Fruit fly (Drosophila melanogaster) whole organism, embryonic: ENCODE measurements around the gene CG31800.

Experiments
- CG10267 ChIP-seq: fragments of 200-800 bp; sonication (Bioruptor generic); optimal IDR thresholded peaks from 2 replicates; lab custom pipeline; 2018; ENCODE audit warnings: missing biosample characterization, mild to moderate bottlenecking, missing genetic modification characterization, moderate library complexity
- CG11093 ChIP-seq: fragments of 200-800 bp; sonication (Bioruptor generic); IDR thresholded peaks from 3 replicates; pipeline ENCODE4 v1.3.6; 2022; ENCODE audit warnings: missing biosample characterization, missing genetic modification characterization
- CG11504 ChIP-seq: fragments of 200-800 bp; sonication (Bioruptor generic); optimal IDR thresholded peaks from 3 replicates; lab custom pipeline; 2019; ENCODE audit warnings: missing biosample characterization, mild to moderate bottlenecking, missing genetic modification characterization, moderate library complexity
- CG15479 ChIP-seq: fragments of 200-800 bp; sonication (Bioruptor generic); optimal IDR thresholded peaks from 3 replicates; lab custom pipeline; 2019; ENCODE audit warnings: missing biosample characterization, mild to moderate bottlenecking, missing genetic modification characterization, moderate library complexity
- CG17328 ChIP-seq: fragments of 200-800 bp; sonication (Bioruptor generic); IDR thresholded peaks from 2 replicates; pipeline ENCODE4 v1.3.6; 2022; ENCODE audit warnings: missing biosample characterization, missing genetic modification characterization
- CG17829 ChIP-seq: fragments of 200-800 bp; optimal IDR thresholded peaks from 2 replicates; lab custom pipeline; 2019; ENCODE audit warnings: missing biosample characterization, mild to moderate bottlenecking, missing genetic modification characterization, moderate library complexity
- CG31365 ChIP-seq: fragments of 200-800 bp; sonication (Bioruptor generic); optimal IDR thresholded peaks from 2 replicates; lab custom pipeline; 2018; ENCODE audit warnings: missing biosample characterization, mild to moderate bottlenecking, missing genetic modification characterization
- CG4424 ChIP-seq: fragments of 200-800 bp; sonication (Bioruptor generic); optimal IDR thresholded peaks from 3 replicates; lab custom pipeline; 2016; ENCODE audit warnings: missing biosample characterization, missing genetic modification characterization
- CG6765 ChIP-seq: fragments of 200-800 bp; sonication (Bioruptor generic); optimal IDR thresholded peaks from 3 replicates; lab custom pipeline; 2017; ENCODE audit warnings: missing biosample characterization, mild to moderate bottlenecking, missing genetic modification characterization
- CG6813 ChIP-seq: fragments of 200-800 bp; sonication (Bioruptor generic); optimal IDR thresholded peaks from 2 replicates; lab custom pipeline; 2017; ENCODE audit warnings: missing biosample characterization, missing genetic modification characterization, mild to moderate bottlenecking, moderate library complexity, missing genetic modification reagents
- CG7786 ChIP-seq: fragments of 200-800 bp; sonication (Bioruptor generic); optimal IDR thresholded peaks from 2 replicates; lab custom pipeline; 2016; ENCODE audit warnings: missing biosample characterization, missing genetic modification characterization
- CG7987 ChIP-seq: fragments of 200-800 bp; sonication (Bioruptor generic); optimal IDR thresholded peaks from 2 replicates; lab custom pipeline; 2018; ENCODE audit warnings: missing biosample characterization, mild to moderate bottlenecking, missing genetic modification characterization, moderate library complexity
- CG8359 ChIP-seq: fragments of 200-800 bp; sonication (Bioruptor generic); optimal IDR thresholded peaks from 2 replicates; lab custom pipeline; 2017; ENCODE audit warnings: missing biosample characterization, mild to moderate bottlenecking, missing genetic modification characterization, borderline replicate concordance
- CG9727 ChIP-seq: fragments of 200-800 bp; sonication (Bioruptor generic); optimal IDR thresholded peaks from 3 replicates; lab custom pipeline; 2017; ENCODE audit warnings: missing biosample characterization, mild to moderate bottlenecking, missing genetic modification characterization
- CTCF ChIP-seq: fragments of 200-800 bp; sonication (Bioruptor generic); optimal IDR thresholded peaks from 2 replicates; lab custom pipeline; 2017; ENCODE audit warnings: missing biosample characterization, mild to moderate bottlenecking, missing genetic modification characterization, moderate library complexity
- Deaf1 ChIP-seq: fragments of 200-800 bp; optimal IDR thresholded peaks from 3 replicates; lab custom pipeline; 2019; ENCODE audit warnings: missing biosample characterization, mild to moderate bottlenecking, missing genetic modification characterization, moderate library complexity
- Elba2 ChIP-seq: fragments of 200-800 bp; sonication (Bioruptor generic); optimal IDR thresholded peaks from 3 replicates; lab custom pipeline; 2016; ENCODE audit warnings: missing biosample characterization, missing genetic modification characterization
- H15 ChIP-seq: fragments of 200-800 bp; sonication (Bioruptor generic); IDR thresholded peaks from 3 replicates; pipeline ENCODE4 v1.3.6; 2022; ENCODE audit warnings: missing biosample characterization, missing genetic modification characterization
- HLH4C ChIP-seq: fragments of 200-800 bp; sonication (Bioruptor generic); IDR thresholded peaks from 3 replicates; pipeline ENCODE4 v1.3.6; 2022; ENCODE audit warnings: missing biosample characterization, missing genetic modification characterization; ENCODE audit not compliant: partially characterized antibody
- Hr39 ChIP-seq: fragments of >200 bp; optimal IDR thresholded peaks from 2 replicates; lab custom pipeline; 2017
- Hsf ChIP-seq: fragments of 200-800 bp; sonication (Bioruptor generic); optimal IDR thresholded peaks from 3 replicates; lab custom pipeline; 2016; ENCODE audit warnings: missing biosample characterization, missing genetic modification characterization
- Lim3 ChIP-seq: fragments of 200-800 bp; sonication (Bioruptor generic); IDR thresholded peaks from 2 replicates; pipeline ENCODE4 v1.3.6; 2022; ENCODE audit warnings: missing biosample characterization, missing genetic modification characterization
- Neu2 ChIP-seq: fragments of 200-800 bp; sonication (Bioruptor generic); optimal IDR thresholded peaks from 3 replicates; lab custom pipeline; 2016; ENCODE audit warnings: missing biosample characterization, missing genetic modification characterization, borderline replicate concordance
- Oli ChIP-seq: fragments of 200-800 bp; sonication (Bioruptor generic); optimal IDR thresholded peaks from 2 replicates; lab custom pipeline; 2018; ENCODE audit warnings: missing biosample characterization, mild to moderate bottlenecking, missing genetic modification characterization, moderate library complexity
- Six4 ChIP-seq: fragments of 200-800 bp; sonication (Bioruptor generic); optimal IDR thresholded peaks from 2 replicates; lab custom pipeline; 2016; ENCODE audit warnings: missing biosample characterization, missing genetic modification characterization
- Taf1 ChIP-seq: fragments of 200-800 bp; sonication (Bioruptor generic); IDR thresholded peaks from 2 replicates; pipeline ENCODE4 v1.3.6; 2022; ENCODE audit warnings: missing biosample characterization, missing genetic modification characterization
- ash1 ChIP-seq: fragments of 200-800 bp; sonication (Bioruptor generic); optimal IDR thresholded peaks from 2 replicates; lab custom pipeline; 2018; ENCODE audit warnings: missing biosample characterization, mild to moderate bottlenecking, missing genetic modification characterization
- chm ChIP-seq: fragments of 200-800 bp; sonication (Bioruptor generic); IDR thresholded peaks from 2 replicates; pipeline ENCODE4 v1.3.6; 2022; ENCODE audit warnings: missing biosample characterization, missing genetic modification characterization
- corto ChIP-seq: fragments of 200-800 bp; sonication (Bioruptor generic); optimal IDR thresholded peaks from 2 replicates; lab custom pipeline; 2016; ENCODE audit warnings: missing biosample characterization, mild to moderate bottlenecking, missing genetic modification characterization, moderate library complexity
- dmrt11E ChIP-seq: fragments of 200-800 bp; sonication (Bioruptor generic); optimal IDR thresholded peaks from 3 replicates; lab custom pipeline; 2018; ENCODE audit warnings: missing biosample characterization, mild to moderate bottlenecking, missing genetic modification characterization, moderate library complexity
- fd3F ChIP-seq: fragments of 200-800 bp; sonication (Bioruptor generic); optimal IDR thresholded peaks from 2 replicates; lab custom pipeline; 2018; ENCODE audit warnings: missing biosample characterization, mild to moderate bottlenecking, missing genetic modification characterization, moderate library complexity
- grau ChIP-seq: fragments of 200-800 bp; optimal IDR thresholded peaks from 3 replicates; lab custom pipeline; 2019; ENCODE audit warnings: missing biosample characterization, mild to moderate bottlenecking, missing genetic modification characterization, moderate library complexity
- gsb ChIP-seq: fragments of 200-800 bp; sonication (Bioruptor generic); IDR thresholded peaks from 2 replicates; pipeline ENCODE4 v1.3.6; 2022; ENCODE audit warnings: missing biosample characterization, missing genetic modification characterization
- insv ChIP-seq, 2 experiments: fragments of 200-800 bp; sonication (Bioruptor generic); optimal IDR thresholded peaks; 3 replicates each; lab custom pipeline; 2016 to 2018; ENCODE audit warnings: missing biosample characterization in 2 of 2, missing genetic modification characterization in 2 of 2
- ken ChIP-seq: fragments of 200-800 bp; sonication (Bioruptor generic); IDR thresholded peaks from 3 replicates; pipeline ENCODE4 v1.3.6; 2022; ENCODE audit warnings: missing biosample characterization, missing genetic modification characterization
- odd ChIP-seq: fragments of 200-800 bp; sonication (Bioruptor generic); optimal IDR thresholded peaks from 2 replicates; lab custom pipeline; 2017; ENCODE audit warnings: missing biosample characterization, mild to moderate bottlenecking, missing genetic modification characterization
- pan ChIP-seq, 4 experiments: fragments of >200 bp in 3 of 4; fragments of 200-800 bp in 1 of 4; sonication (Bioruptor generic) in 1 of 4; optimal IDR thresholded peaks in 3 of 4; IDR thresholded peaks in 1 of 4; 2 replicates each; pipeline versions ENCODE4 v1.3.6 to Lab custom; 2017 to 2022; ENCODE audit warnings: missing biosample characterization in 2 of 4, missing genetic modification characterization in 2 of 4, mixed read lengths in 1 of 4
- pfk ChIP-seq: fragments of 200-800 bp; sonication (Bioruptor generic); optimal IDR thresholded peaks from 2 replicates; lab custom pipeline; 2018; ENCODE audit warnings: missing biosample characterization, mild to moderate bottlenecking, missing genetic modification characterization, moderate library complexity
- prd ChIP-seq, 3 experiments: fragments of >200 bp in 2 of 3; fragments of 200-800 bp in 1 of 3; sonication (Bioruptor generic) in 1 of 3; optimal IDR thresholded peaks in 2 of 3; IDR thresholded peaks in 1 of 3; 2 replicates in 2 of 3; 3 replicates in 1 of 3; pipeline versions ENCODE4 v1.3.6 to Lab custom; 2017 to 2022; ENCODE audit warnings: missing biosample characterization in 1 of 3, missing genetic modification characterization in 1 of 3
- run ChIP-seq: fragments of 200-800 bp; sonication (Bioruptor generic); optimal IDR thresholded peaks from 3 replicates; lab custom pipeline; 2018; ENCODE audit warnings: missing biosample characterization, mild to moderate bottlenecking, missing genetic modification characterization
- salm ChIP-seq: fragments of 200-800 bp; sonication (Bioruptor generic); optimal IDR thresholded peaks from 2 replicates; lab custom pipeline; 2018; ENCODE audit warnings: missing biosample characterization, mild to moderate bottlenecking, missing genetic modification characterization
- so ChIP-seq: fragments of 200-800 bp; sonication (Bioruptor generic); IDR thresholded peaks from 3 replicates; pipeline ENCODE4 v1.3.6; 2022; ENCODE audit warnings: missing biosample characterization, missing genetic modification characterization
- stwl ChIP-seq: fragments of 200-800 bp; sonication (Bioruptor generic); optimal IDR thresholded peaks from 3 replicates; lab custom pipeline; 2018; ENCODE audit warnings: missing biosample characterization, mild to moderate bottlenecking, missing genetic modification characterization, moderate library complexity
- tio ChIP-seq: fragments of 200-800 bp; sonication (Bioruptor generic); optimal IDR thresholded peaks from 2 replicates; lab custom pipeline; 2017; ENCODE audit warnings: missing biosample characterization, missing genetic modification characterization, inconsistent platforms
- tup ChIP-seq: fragments of 200-800 bp; sonication (Bioruptor generic); optimal IDR thresholded peaks from 2 replicates; lab custom pipeline; 2016; ENCODE audit warnings: missing biosample characterization, mild to moderate bottlenecking, missing genetic modification characterization, moderate library complexity
- unc-4 ChIP-seq: fragments of 200-800 bp; sonication (Bioruptor generic); IDR thresholded peaks from 2 replicates; pipeline ENCODE4 v1.3.6; 2022; ENCODE audit warnings: missing biosample characterization, missing genetic modification characterization; ENCODE audit not compliant: partially characterized antibody
- zf30C ChIP-seq: fragments of 200-800 bp; sonication (Bioruptor generic); optimal IDR thresholded peaks from 3 replicates; lab custom pipeline; 2018; ENCODE audit warnings: missing biosample characterization, mild to moderate bottlenecking, missing genetic modification characterization

CG31800 gene

DNA sequence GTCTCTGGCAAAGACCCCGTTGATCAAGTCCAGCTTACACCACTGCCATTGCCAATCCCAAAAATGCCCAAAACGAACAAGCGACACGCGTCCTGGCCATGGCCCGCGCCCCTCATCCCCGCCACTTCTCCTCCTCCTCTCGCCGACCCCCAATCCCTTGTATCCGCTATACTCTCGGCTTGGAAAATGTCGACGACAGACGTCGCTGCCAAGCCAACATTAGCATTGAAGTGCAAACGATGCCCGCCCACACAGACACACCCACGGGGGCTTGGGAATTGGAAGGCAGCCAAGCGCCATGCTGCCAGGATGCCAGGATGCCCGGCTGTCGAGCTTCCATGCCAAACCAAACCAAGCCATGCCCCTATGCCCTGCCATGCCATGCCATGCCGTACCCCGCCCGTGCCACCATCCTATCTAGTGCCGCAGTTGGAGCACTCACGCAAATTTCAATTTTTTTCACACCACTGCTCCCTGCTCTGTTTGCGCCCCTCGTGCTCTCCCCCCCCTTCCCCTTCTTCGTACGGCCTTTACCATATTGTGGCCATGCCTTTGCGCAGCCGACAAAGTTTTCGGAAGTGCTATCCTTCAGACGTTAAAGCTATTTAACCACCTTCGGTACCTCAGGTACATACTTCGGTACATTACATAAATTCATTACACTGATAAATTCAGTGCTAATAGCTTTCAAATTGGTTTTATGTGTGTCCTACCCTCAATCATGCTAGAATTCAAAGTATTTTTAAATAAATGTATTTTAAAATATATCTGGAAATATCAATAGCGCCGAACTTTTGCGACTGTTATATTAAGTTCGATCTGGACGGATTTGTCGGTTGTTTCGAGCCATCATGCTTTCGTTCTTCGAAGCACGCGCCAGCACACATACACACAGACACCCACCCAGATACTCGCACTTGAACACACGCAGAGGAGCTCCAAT, 12.8 kb downstream of the CG31800 start (continued):
- TF ChIP-seq stwl (tag; lab: Kevin White, UChicago) (no peak), ken (peak; percentile 68; the same call in 1 of the 3 replicates), CG10267 (tag; lab: Kevin White, UChicago) (peak; percentile 68), HLH4C (GFP tag; lab: Robert Waterston, UW) (no peak), CG17829 (tag; lab: Kevin White, UChicago) (peak; percentile 75), chm (GFP tag; lab: Robert Waterston, UW) (no peak), CTCF (GFP tag; lab: Kevin White, UChicago) (no peak), run (tag; lab: Kevin White, UChicago) (peak; percentile 72), zf30C (GFP tag; lab: Kevin White, UChicago) (no peak), gsb (GFP tag; lab: Robert Waterston, UW) (0 out of 2 replicates have a peak, but pooled peaks have one; percentile 35), CG17328 (peak; percentile 70), ash1 (GFP tag; lab: Kevin White, UChicago) (no peak), so (GFP tag; lab: Robert Waterston, UW) (peak; percentile 78; the same call in 2 of the 3 replicates), unc-4 (GFP tag; lab: Robert Waterston, UW) (no peak), tio (peak; percentile 67), pan (optimal IDR thresholded peaks at IDR 0.05; lab: Kevin White, UChicago) (no peak), pan (GFP tag; optimal IDR thresholded peaks at IDR 0.05 in 1 of 2, IDR thresholded peaks at IDR 0.05 in 1 of 2) (peak in 1 of 2 experiments; percentile 66), CG31365 (tag; lab: Kevin White, UChicago) (peak; percentile 25), Taf1 (GFP tag; lab: Robert Waterston, UW) (peak; percentile 27; the same call in 1 of the 2 replicates), CG7987 (peak; percentile 3), salm (tag; lab: Kevin White, UChicago) (peak; percentile 57), H15 (peak; percentile 17; the same call in 1 of the 3 replicates), Six4 (peak; percentile 1), corto (GFP tag; lab: Kevin White, UChicago) (peak; percentile 56), CG11093 (GFP tag; lab: Robert Waterston, UW) (peak; percentile 60; the same call in 1 of the 3 replicates), prd (optimal IDR thresholded peaks at IDR 0.05; lab: Kevin White, UChicago) (no peak), prd (GFP tag; IDR thresholded peaks at IDR 0.05; lab: Robert Waterston, UW) (peak; percentile 48; the same call in 2 of the 3 replicates), CG6765 (GFP tag; lab: Kevin White, UChicago) (peak; percentile 23), dmrt11E (tag; lab: Kevin White, UChicago) (peak; percentile 55), CG15479 (no peak), Oli (peak; percentile 88), CG11504 (tag; lab: Kevin White, UChicago) (peak; percentile 86), CG4424 (GFP tag; lab: Kevin White, UChicago) (peak; percentile 54), tup (GFP tag; lab: Kevin White, UChicago) (no peak), pfk (GFP tag; lab: Kevin White, UChicago) (no peak), CG8359 (GFP tag; lab: Kevin White, UChicago) (peak; percentile 28), CG9727 (GFP tag; lab: Kevin White, UChicago) (peak; percentile 74), insv (GFP tag; optimal IDR thresholded peaks at IDR 0.05; lab: Kevin White, UChicago) (peak in 1 of 2 experiments; percentile 44), Elba2 (GFP tag; lab: Kevin White, UChicago) (no peak), CG7786 (GFP tag; lab: Kevin White, UChicago) (no peak), grau (peak; percentile 86), odd (GFP tag; lab: Kevin White, UChicago) (peak; percentile 81), Lim3 (GFP tag; lab: Robert Waterston, UW) (no peak), CG6813 (GFP tag; lab: Kevin White, UChicago) (peak; percentile 57), Neu2 (GFP tag; lab: Kevin White, UChicago) (no peak), Deaf1 (tag; lab: Kevin White, UChicago) (peak; percentile 63), fd3F (GFP tag; lab: Kevin White, UChicago) (peak; percentile 80), Hsf (GFP tag; lab: Kevin White, UChicago) (peak; percentile 71), Hr39 (no peak)
